Fruit fly (Drosophila melanogaster) whole organism, prepupa: ENCODE data around the gene Sfp24F.

Source experiments
- Blimp-1 ChIP-seq: fragments of 200-800 bp; sonication (Bioruptor generic); optimal IDR thresholded peaks from 3 replicates; lab custom pipeline; 2017; ENCODE audit warnings: missing biosample characterization, missing genetic modification characterization, mild to moderate bottlenecking, moderate library complexity, missing genetic modification reagents
- CG10631 ChIP-seq: fragments of 200-800 bp; sonication (Bioruptor generic); optimal IDR thresholded peaks from 2 replicates; lab custom pipeline; 2016; ENCODE audit warnings: missing biosample characterization, missing genetic modification characterization
- CG10669 ChIP-seq: fragments of 200-800 bp; sonication (Bioruptor generic); optimal IDR thresholded peaks from 3 replicates; lab custom pipeline; 2018; ENCODE audit warnings: missing biosample characterization, mild to moderate bottlenecking, missing genetic modification characterization, moderate library complexity
- CG11762 ChIP-seq: fragments of 200-800 bp; sonication (Bioruptor generic); optimal IDR thresholded peaks from 3 replicates; lab custom pipeline; 2016; ENCODE audit warnings: missing biosample characterization, missing genetic modification characterization; ENCODE audit not compliant: insufficient read depth
- CG11902 ChIP-seq: fragments of 200-800 bp; sonication (Bioruptor generic); optimal IDR thresholded peaks from 3 replicates; lab custom pipeline; 2016; ENCODE audit warnings: missing biosample characterization, missing genetic modification characterization
- CG15336 ChIP-seq: fragments of 200-800 bp; sonication (Bioruptor generic); IDR thresholded peaks from 2 replicates; pipeline ENCODE4 v1.3.6; 2022; ENCODE audit warnings: missing biosample characterization, missing genetic modification characterization
- CG1621 ChIP-seq: fragments of 200-800 bp; sonication (Bioruptor generic); optimal IDR thresholded peaks from 3 replicates; lab custom pipeline; 2018; ENCODE audit warnings: missing biosample characterization, mild to moderate bottlenecking, missing genetic modification characterization
- CG16779 ChIP-seq: fragments of 200-800 bp; sonication (Bioruptor generic); optimal IDR thresholded peaks from 3 replicates; lab custom pipeline; 2017; ENCODE audit warnings: missing biosample characterization, mild to moderate bottlenecking, missing genetic modification characterization
- CG3032 ChIP-seq: fragments of 200-800 bp; optimal IDR thresholded peaks from 2 replicates; lab custom pipeline; 2019; ENCODE audit warnings: missing biosample characterization, mild to moderate bottlenecking, missing genetic modification characterization, moderate library complexity
- CG31627 ChIP-seq: fragments of 200-800 bp; sonication (Bioruptor generic); optimal IDR thresholded peaks from 3 replicates; lab custom pipeline; 2016; ENCODE audit warnings: missing biosample characterization, missing genetic modification characterization
- CG32006 ChIP-seq: fragments of 200-800 bp; sonication (Bioruptor generic); optimal IDR thresholded peaks from 3 replicates; lab custom pipeline; 2017; ENCODE audit warnings: missing biosample characterization, mild to moderate bottlenecking, missing genetic modification characterization
- CG34406 ChIP-seq: fragments of 200-800 bp; sonication (Bioruptor generic); optimal IDR thresholded peaks from 3 replicates; lab custom pipeline; 2016; ENCODE audit warnings: missing biosample characterization, missing genetic modification characterization
- CG3919 ChIP-seq: fragments of 200-800 bp; sonication (Bioruptor generic); optimal IDR thresholded peaks from 3 replicates; lab custom pipeline; 2016; ENCODE audit warnings: missing biosample characterization, missing genetic modification characterization
- CG4318 ChIP-seq: fragments of 200-800 bp; sonication (Bioruptor generic); optimal IDR thresholded peaks from 3 replicates; lab custom pipeline; 2017; ENCODE audit warnings: missing biosample characterization, mild to moderate bottlenecking, missing genetic modification characterization
- CG6163 ChIP-seq: fragments of 200-800 bp; sonication (Bioruptor generic); IDR thresholded peaks from 3 replicates; pipeline ENCODE4 v1.3.6; 2022; ENCODE audit warnings: missing biosample characterization, missing genetic modification characterization
- CG6276 ChIP-seq: fragments of 200-800 bp; sonication (Bioruptor generic); optimal IDR thresholded peaks from 2 replicates; lab custom pipeline; 2017; ENCODE audit warnings: missing biosample characterization, mild to moderate bottlenecking, missing genetic modification characterization
- CG6792 ChIP-seq: fragments of 200-800 bp; sonication (Bioruptor generic); optimal IDR thresholded peaks from 3 replicates; lab custom pipeline; 2016; ENCODE audit warnings: missing biosample characterization, missing genetic modification characterization
- CG6808 ChIP-seq: fragments of 200-800 bp; sonication (Bioruptor generic); optimal IDR thresholded peaks from 3 replicates; lab custom pipeline; 2017; ENCODE audit warnings: missing biosample characterization, missing genetic modification characterization, mild to moderate bottlenecking, moderate library complexity, missing genetic modification reagents
- CG6854 ChIP-seq: fragments of 200-800 bp; sonication (Bioruptor generic); optimal IDR thresholded peaks from 2 replicates; lab custom pipeline; 2017; ENCODE audit warnings: missing biosample characterization, mild to moderate bottlenecking, missing genetic modification characterization
- CG7368 ChIP-seq: fragments of 200-800 bp; sonication (Bioruptor generic); optimal IDR thresholded peaks from 3 replicates; lab custom pipeline; 2016; ENCODE audit warnings: missing biosample characterization, missing genetic modification characterization
- CG8119 ChIP-seq: fragments of 200-800 bp; sonication (Bioruptor generic); IDR thresholded peaks from 3 replicates; pipeline ENCODE4 v1.3.6; 2022; ENCODE audit warnings: missing biosample characterization, missing genetic modification characterization
- CG8319 ChIP-seq: fragments of 200-800 bp; sonication (Bioruptor generic); optimal IDR thresholded peaks from 3 replicates; lab custom pipeline; 2016; ENCODE audit warnings: missing biosample characterization, missing genetic modification characterization
- CG8632 ChIP-seq: fragments of 200-800 bp; sonication (Bioruptor generic); optimal IDR thresholded peaks from 3 replicates; lab custom pipeline; 2016; ENCODE audit warnings: missing biosample characterization, missing genetic modification characterization
- CG9139 ChIP-seq: fragments of 200-800 bp; sonication (Bioruptor generic); optimal IDR thresholded peaks from 3 replicates; lab custom pipeline; 2017; ENCODE audit warnings: missing biosample characterization, mild to moderate bottlenecking, missing genetic modification characterization
- Eip75B ChIP-seq: fragments of 200-800 bp; sonication (Bioruptor generic); optimal IDR thresholded peaks from 3 replicates; lab custom pipeline; 2016; ENCODE audit warnings: missing biosample characterization, missing genetic modification characterization
- Eip78C ChIP-seq: fragments of 200-800 bp; sonication (Bioruptor generic); peaks from one replicate; lab custom pipeline; 2016; ENCODE audit warnings: missing biosample characterization, missing genetic modification characterization
- Eip93F ChIP-seq: fragments of 200-800 bp; sonication (Bioruptor generic); optimal IDR thresholded peaks from 2 replicates; lab custom pipeline; 2016; ENCODE audit warnings: missing biosample characterization, mild to moderate bottlenecking, missing genetic modification characterization
- Ets21C ChIP-seq: fragments of 200-800 bp; sonication (Bioruptor generic); optimal IDR thresholded peaks from 3 replicates; lab custom pipeline; 2016; ENCODE audit warnings: missing biosample characterization, missing genetic modification characterization
- Ets96B ChIP-seq: fragments of 200-800 bp; optimal IDR thresholded peaks from 2 replicates; lab custom pipeline; 2019; ENCODE audit warnings: missing biosample characterization, mild to moderate bottlenecking, missing genetic modification characterization, moderate library complexity
- Gug ChIP-seq: fragments of 200-800 bp; sonication (Bioruptor generic); IDR thresholded peaks from 2 replicates; pipeline ENCODE4 v1.3.6; 2022; ENCODE audit warnings: missing biosample characterization, missing genetic modification characterization
- Hr4 ChIP-seq: fragments of 200-800 bp; sonication (Bioruptor generic); optimal IDR thresholded peaks from 3 replicates; lab custom pipeline; 2016; ENCODE audit warnings: missing biosample characterization, missing genetic modification characterization
- Met ChIP-seq: fragments of 200-800 bp; sonication (Bioruptor generic); optimal IDR thresholded peaks from 3 replicates; lab custom pipeline; 2016; ENCODE audit warnings: missing biosample characterization, missing genetic modification characterization
- OdsH ChIP-seq: fragments of 200-800 bp; sonication (Bioruptor generic); optimal IDR thresholded peaks from 3 replicates; lab custom pipeline; 2016; ENCODE audit warnings: missing biosample characterization, missing genetic modification characterization
- Smox ChIP-seq: fragments of 200-800 bp; sonication (Bioruptor generic); optimal IDR thresholded peaks from 3 replicates; lab custom pipeline; 2016; ENCODE audit warnings: missing biosample characterization, missing genetic modification characterization
- Sox15 ChIP-seq: fragments of 200-800 bp; sonication (Bioruptor generic); optimal IDR thresholded peaks from 3 replicates; lab custom pipeline; 2016; ENCODE audit warnings: missing biosample characterization, missing genetic modification characterization
- achi ChIP-seq: fragments of 200-800 bp; sonication (Bioruptor generic); optimal IDR thresholded peaks from 3 replicates; lab custom pipeline; 2016; ENCODE audit warnings: missing biosample characterization, missing genetic modification characterization
- acj6 ChIP-seq: fragments of 200-800 bp; sonication (Bioruptor generic); optimal IDR thresholded peaks from 3 replicates; lab custom pipeline; 2016; ENCODE audit warnings: missing biosample characterization, missing genetic modification characterization
- cyc ChIP-seq: fragments of 200-800 bp; sonication (Bioruptor generic); optimal IDR thresholded peaks from 3 replicates; lab custom pipeline; 2016; ENCODE audit warnings: missing biosample characterization, missing genetic modification characterization
- dac ChIP-seq: fragments of 200-800 bp; sonication (Bioruptor generic); optimal IDR thresholded peaks from 2 replicates; lab custom pipeline; 2017; ENCODE audit warnings: missing biosample characterization, mild to moderate bottlenecking, missing genetic modification characterization
- dsx ChIP-seq: fragments of 200-800 bp; optimal IDR thresholded peaks from 3 replicates; lab custom pipeline; 2019; ENCODE audit warnings: missing biosample characterization, mild to moderate bottlenecking, missing genetic modification characterization, moderate library complexity; ENCODE audit not compliant: poor library complexity, severe bottlenecking
- eg ChIP-seq: fragments of 200-800 bp; sonication (Bioruptor generic); IDR thresholded peaks from 3 replicates; pipeline ENCODE4 v1.3.6; 2022; ENCODE audit warnings: missing biosample characterization, missing genetic modification characterization
- esn ChIP-seq: fragments of 200-800 bp; sonication (Bioruptor generic); optimal IDR thresholded peaks from 2 replicates; lab custom pipeline; 2016; ENCODE audit warnings: missing biosample characterization, mild to moderate bottlenecking, missing genetic modification characterization, moderate library complexity
- fd59A ChIP-seq: fragments of 200-800 bp; sonication (Bioruptor generic); optimal IDR thresholded peaks from 2 replicates; lab custom pipeline; 2017; ENCODE audit warnings: missing biosample characterization, mild to moderate bottlenecking, missing genetic modification characterization, missing genetic modification reagents
- fkh ChIP-seq: fragments of 200-800 bp; sonication (Bioruptor generic); optimal IDR thresholded peaks from 3 replicates; lab custom pipeline; 2017; ENCODE audit warnings: missing biosample characterization, mild to moderate bottlenecking, missing genetic modification characterization, moderate library complexity
- lz ChIP-seq: fragments of 200-800 bp; sonication (Bioruptor generic); optimal IDR thresholded peaks from 3 replicates; lab custom pipeline; 2016; ENCODE audit warnings: missing biosample characterization, missing genetic modification characterization
- net ChIP-seq: fragments of 200-800 bp; sonication (Bioruptor generic); optimal IDR thresholded peaks from 3 replicates; lab custom pipeline; 2016; ENCODE audit warnings: missing biosample characterization, missing genetic modification characterization
- pdm3 ChIP-seq: fragments of 200-800 bp; sonication (Bioruptor generic); optimal IDR thresholded peaks from 3 replicates; lab custom pipeline; 2016; ENCODE audit warnings: missing biosample characterization, missing genetic modification characterization
- salr ChIP-seq, 2 experiments: fragments of 200-800 bp; sonication (Bioruptor generic); optimal IDR thresholded peaks; 3 replicates each; lab custom pipeline; 2016 to 2018; ENCODE audit warnings: missing biosample characterization in 2 of 2, missing genetic modification characterization in 2 of 2, mild to moderate bottlenecking in 1 of 2
- spab ChIP-seq: fragments of 200-800 bp; sonication (Bioruptor generic); optimal IDR thresholded peaks from 2 replicates; lab custom pipeline; 2017; ENCODE audit warnings: missing biosample characterization, mild to moderate bottlenecking, missing genetic modification characterization, missing genetic modification reagents
- ss ChIP-seq, 2 experiments: fragments of 200-800 bp; sonication (Bioruptor generic); optimal IDR thresholded peaks; 2 replicates in 1 of 2; 3 replicates in 1 of 2; lab custom pipeline; 2017 to 2018; ENCODE audit warnings: mild to moderate bottlenecking in 2 of 2, missing biosample characterization in 2 of 2, missing genetic modification characterization in 2 of 2, moderate library complexity in 1 of 2
- svp ChIP-seq: fragments of 200-800 bp; sonication (Bioruptor generic); peaks from one replicate; lab custom pipeline; 2016; ENCODE audit warnings: missing biosample characterization, missing genetic modification characterization
- topi ChIP-seq: fragments of 200-800 bp; sonication (Bioruptor generic); optimal IDR thresholded peaks from 3 replicates; lab custom pipeline; 2016; ENCODE audit warnings: missing biosample characterization, missing genetic modification characterization

Gene Sfp24F

dm6 chr2L:4416903-4417302, 25.0 kb downstream of the Sfp24F start:
- TF ChIP-seq lz, result peak; percentile 24
- TF ChIP-seq Eip93F (GFP tag; lab: Kevin White, UChicago), result no peak
- TF ChIP-seq CG6276, result peak; percentile 4
- TF ChIP-seq CG6854 (GFP tag; lab: Kevin White, UChicago), result no peak
- TF ChIP-seq esn, result peak; percentile 44
- peak; percentile 33 for TF ChIP-seq Eip75B (GFP tag; lab: Kevin White, UChicago)
- TF ChIP-seq CG31627 (GFP tag; lab: Kevin White, UChicago), result no peak
- peak; percentile 20 for TF ChIP-seq topi
- TF ChIP-seq Sox15 (GFP tag; lab: Kevin White, UChicago), result no peak
- peak; percentile 61 for TF ChIP-seq CG10669 (GFP tag; lab: Kevin White, UChicago)
- peak; percentile 51 for TF ChIP-seq CG32006
- TF ChIP-seq OdsH (GFP tag; lab: Kevin White, UChicago), result peak; percentile 33
- TF ChIP-seq net, result no peak
- TF ChIP-seq CG8119 (GFP tag; lab: Robert Waterston, UW), result peak; percentile 41; the same call in 1 of the 3 replicates
- no peak for TF ChIP-seq Blimp-1
- TF ChIP-seq salr (GFP tag; optimal IDR thresholded peaks at IDR 0.05; lab: Kevin White, UChicago), result no peak
- TF ChIP-seq ss (GFP tag; optimal IDR thresholded peaks at IDR 0.05; lab: Kevin White, UChicago), result peak; percentile 24 to 60
- peak; percentile 43 for TF ChIP-seq Met (GFP tag; lab: Kevin White, UChicago)
- TF ChIP-seq cyc, result peak; percentile 18
- TF ChIP-seq Smox (GFP tag; lab: Kevin White, UChicago), result peak; percentile 4
- TF ChIP-seq CG3032 (tag; lab: Kevin White, UChicago), result peak; percentile 59
- peak; percentile 10 for TF ChIP-seq fd59A (GFP tag; lab: Kevin White, UChicago)
- TF ChIP-seq CG8319, result peak; percentile 25
- TF ChIP-seq CG11902 (GFP tag; lab: Kevin White, UChicago), result no peak
- TF ChIP-seq CG4318 (GFP tag; lab: Kevin White, UChicago), result peak; percentile 33
- TF ChIP-seq achi (GFP tag; lab: Kevin White, UChicago), result peak; percentile 40
- TF ChIP-seq dac (GFP tag; lab: Kevin White, UChicago), result no peak
- peak; percentile 31 for TF ChIP-seq acj6
- TF ChIP-seq Ets96B (tag; lab: Kevin White, UChicago), result peak; percentile 52
- no peak for TF ChIP-seq Ets21C (GFP tag; lab: Kevin White, UChicago)
- TF ChIP-seq Gug (GFP tag; lab: Robert Waterston, UW), result 0 out of 2 replicates have a peak, but pooled peaks have one; percentile 21
- peak; percentile 19 for TF ChIP-seq CG16779 (tag; lab: Kevin White, UChicago)
- peak; percentile 82 for TF ChIP-seq Eip78C (GFP tag; lab: Kevin White, UChicago)
- TF ChIP-seq CG10631, result peak; percentile 37
- TF ChIP-seq Hr4 (GFP tag; lab: Kevin White, UChicago), result peak; percentile 28
- peak; percentile 20 for TF ChIP-seq CG6792 (GFP tag; lab: Kevin White, UChicago)
- peak; percentile 51 for TF ChIP-seq CG15336
- peak; percentile 31 for TF ChIP-seq pdm3
- peak; percentile 42 for TF ChIP-seq CG3919 (GFP tag; lab: Kevin White, UChicago)
- TF ChIP-seq CG6163 (GFP tag; lab: Robert Waterston, UW), result peak; percentile 48; the same call in 1 of the 3 replicates
- peak; percentile 34 for TF ChIP-seq spab
- no peak for TF ChIP-seq fkh (GFP tag; lab: Kevin White, UChicago)
- peak; percentile 66 for TF ChIP-seq svp (GFP tag; lab: Kevin White, UChicago)
- TF ChIP-seq CG1621 (tag; lab: Kevin White, UChicago), result peak; percentile 26
- TF ChIP-seq CG7368 (GFP tag; lab: Kevin White, UChicago), result no peak
- TF ChIP-seq CG11762 (GFP tag; lab: Kevin White, UChicago), result no peak
- TF ChIP-seq eg, result peak; percentile 51; the same call in 2 of the 3 replicates
- TF ChIP-seq CG34406, result peak; percentile 4
- peak; percentile 20 for TF ChIP-seq CG9139 (GFP tag; lab: Kevin White, UChicago)
- TF ChIP-seq dsx, result peak; percentile 55
- TF ChIP-seq CG8632 (GFP tag; lab: Kevin White, UChicago), result peak; percentile 32
- peak; percentile 31 for TF ChIP-seq CG6808 (GFP tag; lab: Kevin White, UChicago)
- TF ChIP-seq, all 60 proteins: peak for 39
